Worm (Caenorhabditis elegans) whole organism, mixed stage, embryonic: Measurements from ENCODE around the gene pef-1.

ENCODE experiments used
- ceh-43 ChIP-seq: fragments of 200-800 bp; sonication (Bioruptor generic); optimal IDR thresholded peaks from 2 replicates; lab custom pipeline; 2018; ENCODE audit warnings: mild to moderate bottlenecking, missing genetic modification characterization, moderate library complexity, missing compliant biosample characterization
- drap-1 ChIP-seq: fragments of 200-800 bp; sonication (Bioruptor generic); optimal IDR thresholded peaks from 3 replicates; lab custom pipeline; 2018; ENCODE audit warnings: mild to moderate bottlenecking, missing genetic modification characterization, missing compliant biosample characterization
- elt-3 ChIP-seq: fragments of 150-350 bp; optimal IDR thresholded peaks from 2 replicates; lab custom pipeline; 2014; ENCODE audit warnings: missing biosample characterization, missing genetic modification characterization
- lin-13 ChIP-seq: fragments of 150-350 bp; optimal IDR thresholded peaks from 2 replicates; lab custom pipeline; 2014; ENCODE audit warnings: missing biosample characterization, missing genetic modification characterization
- nhr-12 ChIP-seq: fragments of 150-350 bp; optimal IDR thresholded peaks from 2 replicates; lab custom pipeline; 2014; ENCODE audit warnings: missing biosample characterization, missing genetic modification characterization
- nhr-28 ChIP-seq: fragments of 150-350 bp; optimal IDR thresholded peaks from 2 replicates; lab custom pipeline; 2014; ENCODE audit warnings: missing biosample characterization, missing genetic modification characterization
- nhr-76 ChIP-seq: sonication (generic microtip); optimal IDR thresholded peaks from 2 replicates; lab custom pipeline; 2017; ENCODE audit warnings: missing biosample characterization, missing genetic modification characterization
- pha-4 ChIP-seq: fragments of 150-350 bp; optimal IDR thresholded peaks from 2 replicates; lab custom pipeline; 2018; ENCODE audit warnings: missing biosample characterization, missing genetic modification reagents, missing genetic modification characterization
- unc-39 ChIP-seq: fragments of 150-350 bp; optimal IDR thresholded peaks from 2 replicates; lab custom pipeline; 2014; ENCODE audit warnings: missing biosample characterization, missing genetic modification characterization

- no peak for TF ChIP-seq nhr-12 (tag; lab: Kevin White, UChicago)
- TF ChIP-seq nhr-76 (tag; lab: Kevin White, UChicago) = no peak
- TF ChIP-seq pha-4 (tag; lab: Kevin White, UChicago) = no peak
- TF ChIP-seq elt-3 (tag; lab: Kevin White, UChicago) = no peak
- TF ChIP-seq ceh-43 (GFP tag; lab: Kevin White, UChicago) = no peak
- TF ChIP-seq drap-1 (GFP tag; lab: Kevin White, UChicago) = no peak
- no peak for TF ChIP-seq unc-39
- TF ChIP-seq nhr-28 (tag; lab: Kevin White, UChicago) = no peak
- no peak for TF ChIP-seq lin-13 (tag; lab: Kevin White, UChicago)
Observed at ce11 chrIII:941958-942357, 15.8 kb upstream of the pef-1 start.
